Fruit fly (Drosophila melanogaster): Measurements from ENCODE around the gene CG1116.

The CG1116 gene

dm6 chr3R:5232197-5232607 is 12.7 kb downstream of the CG1116 start, which contains the start of the genes Kat60 and Mms19 (continued):
- TF ChIP-seq CrebB (tag; optimal IDR thresholded peaks at IDR 0.05) (peak; percentile 6), CG8944 (GFP tag; optimal IDR thresholded peaks at IDR 0.05) (peak; percentile 30), CG12769 (tag; optimal IDR thresholded peaks at IDR 0.05) (no peak), slou (GFP tag; optimal IDR thresholded peaks at IDR 0.05) (peak; percentile 46), lab (GFP tag; optimal IDR thresholded peaks at IDR 0.05) (no peak), CG10979 (tag; optimal IDR thresholded peaks at IDR 0.05) (peak; percentile 36), Oli (tag; optimal IDR thresholded peaks at IDR 0.05) (no peak), CG16813 (GFP tag; IDR thresholded peaks at IDR 0.05; ENCODE audit: partially characterized antibody) (peak; percentile 97), CG18262 (tag; optimal IDR thresholded peaks at IDR 0.05) (no peak), CG6654 (GFP tag; optimal IDR thresholded peaks at IDR 0.05) (no peak), CG6689 (GFP tag; IDR thresholded peaks at IDR 0.05) (peak; percentile 80), row (GFP tag; IDR thresholded peaks at IDR 0.05) (peak; percentile 95), CG18476 (GFP tag; optimal IDR thresholded peaks at IDR 0.05) (peak; percentile 76), nerfin-2 (GFP tag; IDR thresholded peaks at IDR 0.05; ENCODE audit: partially characterized antibody) (peak; percentile 82), usp (GFP tag; optimal IDR thresholded peaks at IDR 0.05) (no peak), CG9437 (GFP tag; optimal IDR thresholded peaks at IDR 0.05) (no peak), CG33213 (GFP tag; optimal IDR thresholded peaks at IDR 0.05) (peak; percentile 56), shn (GFP tag; optimal IDR thresholded peaks at IDR 0.05) (peak; percentile 65), gcm (GFP tag; optimal IDR thresholded peaks at IDR 0.05) (peak; percentile 46), crp (GFP tag; optimal IDR thresholded peaks at IDR 0.05) (peak in 1 of 2 experiments; percentile 50), GATAe (GFP tag; conservative IDR thresholded peaks at IDR 0.05) (peak; percentile 78), jumu (GFP tag; optimal IDR thresholded peaks at IDR 0.05) (peak; percentile 60), CG16863 (GFP tag; optimal IDR thresholded peaks at IDR 0.05) (peak; percentile 65), PHDP (tag; optimal IDR thresholded peaks at IDR 0.05) (no peak), CG4328 (GFP tag; optimal IDR thresholded peaks at IDR 0.05) (no peak), bsh (GFP tag; optimal IDR thresholded peaks at IDR 0.05) (no peak), Aef1 (GFP tag; IDR thresholded peaks at IDR 0.05) (peak; percentile 70), D19B (GFP tag; optimal IDR thresholded peaks at IDR 0.05) (peak; percentile 38), disco-r (GFP tag; optimal IDR thresholded peaks at IDR 0.05) (no peak), CG7839 (tag; optimal IDR thresholded peaks at IDR 0.05) (no peak), tna (GFP tag; IDR thresholded peaks at IDR 0.05; ENCODE audit: partially characterized antibody) (peak; percentile 86), Usf (GFP tag; optimal IDR thresholded peaks at IDR 0.05) (peak; percentile 32), Mrtf (GFP tag; IDR thresholded peaks at IDR 0.05) (no peak), CG13424 (tag; optimal IDR thresholded peaks at IDR 0.05) (peak; percentile 61), vfl (GFP tag; optimal IDR thresholded peaks at IDR 0.05) (peak; percentile 67), gro (GFP tag; optimal IDR thresholded peaks at IDR 0.05) (peak; percentile 29), hkb (optimal IDR thresholded peaks at IDR 0.05) (peak; percentile 89), hkb (GFP tag; IDR thresholded peaks at IDR 0.05) (peak; percentile 55; the same call in 1 of the 2 replicates), CG31388 (GFP tag; optimal IDR thresholded peaks at IDR 0.05) (peak; percentile 44), CG2116 (GFP tag; optimal IDR thresholded peaks at IDR 0.05) (peak; percentile 97), CG2129 (GFP tag; IDR thresholded peaks at IDR 0.05; ENCODE audit: partially characterized antibody) (peak; percentile 88), sqz (GFP tag; optimal IDR thresholded peaks at IDR 0.05) (no peak), ro (GFP tag; IDR thresholded peaks at IDR 0.05) (no peak), CG3407 (GFP tag; optimal IDR thresholded peaks at IDR 0.05) (no peak), pum (GFP tag; optimal IDR thresholded peaks at IDR 0.05) (peak; percentile 73), Ravus (GFP tag; IDR thresholded peaks at IDR 0.05) (peak; percentile 8; the same call in 1 of the 2 replicates), Dad (GFP tag; optimal IDR thresholded peaks at IDR 0.05) (peak; percentile 43), ase (GFP tag; IDR thresholded peaks at IDR 0.05) (peak; percentile 66; the same call in 1 of the 3 replicates), ham (GFP tag; IDR thresholded peaks at IDR 0.05) (no peak), az2 (GFP tag; optimal IDR thresholded peaks at IDR 0.05) (peak; percentile 66), lmd (GFP tag; IDR thresholded peaks at IDR 0.05) (peak; percentile 59)
